Fruit fly (Drosophila melanogaster) whole organism, embryonic: Measurements from ENCODE around the gene CG12171.

Experiments
- Atf-2 ChIP-seq: fragments of 200-800 bp; sonication (Bioruptor generic); optimal IDR thresholded peaks from 2 replicates; lab custom pipeline; 2016; ENCODE audit warnings: missing biosample characterization, missing genetic modification characterization
- Bgb ChIP-seq: fragments of 200-800 bp; sonication (Bioruptor generic); IDR thresholded peaks from 2 replicates; pipeline ENCODE4 v1.3.6; 2022; ENCODE audit warnings: missing biosample characterization, missing genetic modification characterization; ENCODE audit not compliant: partially characterized antibody
- Blimp-1 ChIP-seq: fragments of 200-800 bp; sonication (Bioruptor generic); optimal IDR thresholded peaks from 3 replicates; lab custom pipeline; 2018; ENCODE audit warnings: missing biosample characterization, missing genetic modification characterization, mild to moderate bottlenecking, moderate library complexity, missing genetic modification reagents
- CG10267 ChIP-seq: fragments of 200-800 bp; sonication (Bioruptor generic); optimal IDR thresholded peaks from 2 replicates; lab custom pipeline; 2018; ENCODE audit warnings: missing biosample characterization, mild to moderate bottlenecking, missing genetic modification characterization, moderate library complexity
- CG10959 ChIP-seq: fragments of 200-800 bp; sonication (Bioruptor generic); IDR thresholded peaks from 2 replicates; pipeline ENCODE4 v1.3.6; 2022; ENCODE audit warnings: missing biosample characterization, missing genetic modification characterization
- CG12299 ChIP-seq: fragments of 200-800 bp; sonication (Bioruptor generic); optimal IDR thresholded peaks from 2 replicates; lab custom pipeline; 2018; ENCODE audit warnings: missing biosample characterization, mild to moderate bottlenecking, missing genetic modification characterization
- CG17385 ChIP-seq: fragments of 200-800 bp; sonication (Bioruptor generic); optimal IDR thresholded peaks from 3 replicates; lab custom pipeline; 2018; ENCODE audit warnings: missing biosample characterization, mild to moderate bottlenecking, missing genetic modification characterization
- CG17612 ChIP-seq: fragments of 200-800 bp; sonication (Bioruptor generic); IDR thresholded peaks from 2 replicates; pipeline ENCODE4 v1.3.6; 2022; ENCODE audit warnings: missing biosample characterization, missing genetic modification characterization
- CG18262 ChIP-seq: fragments of 200-800 bp; optimal IDR thresholded peaks from 3 replicates; lab custom pipeline; 2019; ENCODE audit warnings: missing biosample characterization, mild to moderate bottlenecking, missing genetic modification characterization, moderate library complexity
- CG2120 ChIP-seq: fragments of 200-800 bp; sonication (Bioruptor generic); optimal IDR thresholded peaks from 3 replicates; lab custom pipeline; 2016; ENCODE audit warnings: missing biosample characterization, missing genetic modification characterization
- CG31224 ChIP-seq: fragments of 200-800 bp; sonication (Bioruptor generic); IDR thresholded peaks from 2 replicates; pipeline ENCODE4 v1.3.6; 2022; ENCODE audit warnings: missing biosample characterization, missing genetic modification characterization
- CG3995 ChIP-seq: fragments of 200-800 bp; sonication (Bioruptor generic); optimal IDR thresholded peaks from 3 replicates; lab custom pipeline; 2016; ENCODE audit warnings: missing biosample characterization, missing genetic modification characterization
- CG4730 ChIP-seq: fragments of 200-800 bp; sonication (Bioruptor generic); IDR thresholded peaks from 2 replicates; pipeline ENCODE4 v1.3.6; 2022; ENCODE audit warnings: missing biosample characterization, missing genetic modification characterization
- CG7271 ChIP-seq: fragments of 200-800 bp; sonication (Bioruptor generic); optimal IDR thresholded peaks from 2 replicates; lab custom pipeline; 2018; ENCODE audit warnings: missing biosample characterization, mild to moderate bottlenecking, missing genetic modification characterization, moderate library complexity
- CG7556 ChIP-seq: fragments of 200-800 bp; sonication (Bioruptor generic); optimal IDR thresholded peaks from 2 replicates; lab custom pipeline; 2017; ENCODE audit warnings: missing biosample characterization, mild to moderate bottlenecking, missing genetic modification characterization
- CG8281 ChIP-seq: fragments of 200-800 bp; sonication (Bioruptor generic); optimal IDR thresholded peaks from 2 replicates; lab custom pipeline; 2018; ENCODE audit warnings: missing biosample characterization, mild to moderate bottlenecking, missing genetic modification characterization, moderate library complexity
- CG9215 ChIP-seq: fragments of 200-800 bp; sonication (Bioruptor generic); IDR thresholded peaks from 2 replicates; pipeline ENCODE4 v1.3.6; 2022; ENCODE audit warnings: missing biosample characterization, missing genetic modification characterization
- CG9932 ChIP-seq: fragments of 200-800 bp; sonication (Bioruptor generic); IDR thresholded peaks from 2 replicates; pipeline ENCODE4 v1.3.6; 2022; ENCODE audit warnings: missing biosample characterization, missing genetic modification characterization
- D19A ChIP-seq: fragments of 200-800 bp; optimal IDR thresholded peaks from 3 replicates; lab custom pipeline; 2019; ENCODE audit warnings: missing biosample characterization, mild to moderate bottlenecking, missing genetic modification characterization, moderate library complexity
- D19B ChIP-seq: fragments of 200-800 bp; sonication (Bioruptor generic); optimal IDR thresholded peaks from 2 replicates; lab custom pipeline; 2017; ENCODE audit warnings: missing biosample characterization, mild to moderate bottlenecking, missing genetic modification characterization
- Dp ChIP-seq: fragments of 200-800 bp; sonication (Bioruptor generic); optimal IDR thresholded peaks from 2 replicates; lab custom pipeline; 2018; ENCODE audit warnings: missing biosample characterization, mild to moderate bottlenecking, missing genetic modification characterization, moderate library complexity
- Ets97D ChIP-seq: fragments of 200-800 bp; sonication (Bioruptor generic); optimal IDR thresholded peaks from 3 replicates; lab custom pipeline; 2016; ENCODE audit warnings: missing biosample characterization, missing genetic modification characterization
- Fer3 ChIP-seq: fragments of 200-800 bp; sonication (Bioruptor generic); optimal IDR thresholded peaks from 2 replicates; lab custom pipeline; 2018; ENCODE audit warnings: missing biosample characterization, mild to moderate bottlenecking, missing genetic modification characterization, moderate library complexity
- HLH3B ChIP-seq: fragments of 200-800 bp; sonication (Bioruptor generic); IDR thresholded peaks from 2 replicates; pipeline ENCODE4 v1.3.6; 2022; ENCODE audit warnings: missing biosample characterization, missing genetic modification characterization
- Ptx1 ChIP-seq: fragments of 200-800 bp; sonication (Bioruptor generic); IDR thresholded peaks from 2 replicates; pipeline ENCODE4 v1.3.6; 2022; ENCODE audit warnings: missing biosample characterization, missing genetic modification characterization
- Rfx ChIP-seq: fragments of 200-800 bp; sonication (Bioruptor generic); IDR thresholded peaks from 2 replicates; pipeline ENCODE4 v1.3.6; 2022; ENCODE audit warnings: missing biosample characterization, missing genetic modification characterization
- Sin3A ChIP-seq: fragments of >200 bp; optimal IDR thresholded peaks from 2 replicates; lab custom pipeline; 2018
- Six4 ChIP-seq: fragments of 200-800 bp; sonication (Bioruptor generic); optimal IDR thresholded peaks from 2 replicates; lab custom pipeline; 2016; ENCODE audit warnings: missing biosample characterization, missing genetic modification characterization
- Stat92E ChIP-seq, 3 experiments: fragments of >200 bp in 2 of 3; fragments of 200-800 bp in 1 of 3; sonication (Bioruptor generic) in 1 of 3; optimal IDR thresholded peaks; 2 replicates each; lab custom pipeline; 2017 to 2019; ENCODE audit warnings: missing biosample characterization in 3 of 3, missing genetic modification characterization in 3 of 3, mild to moderate bottlenecking in 1 of 3, moderate library complexity in 1 of 3
- Xrp1 ChIP-seq: fragments of 200-800 bp; sonication (Bioruptor generic); IDR thresholded peaks from 2 replicates; pipeline ENCODE4 v1.3.6; 2022; ENCODE audit warnings: missing biosample characterization, missing genetic modification characterization
- cato ChIP-seq: fragments of 200-800 bp; sonication (Bioruptor generic); optimal IDR thresholded peaks from 2 replicates; lab custom pipeline; 2016; ENCODE audit warnings: missing biosample characterization, missing genetic modification characterization, borderline replicate concordance
- crol ChIP-seq: fragments of 200-800 bp; sonication (Bioruptor generic); IDR thresholded peaks from 2 replicates; pipeline ENCODE4 v1.3.6; 2022; ENCODE audit warnings: missing biosample characterization, missing genetic modification characterization
- dati ChIP-seq: fragments of 200-800 bp; sonication (Bioruptor generic); IDR thresholded peaks from 2 replicates; pipeline ENCODE4 v1.3.6; 2022; ENCODE audit warnings: missing biosample characterization, missing genetic modification characterization
- dysf ChIP-seq: fragments of 200-800 bp; sonication (Bioruptor generic); IDR thresholded peaks from 3 replicates; pipeline ENCODE4 v1.3.6; 2022; ENCODE audit warnings: missing biosample characterization, missing genetic modification characterization
- gcm2 ChIP-seq: fragments of 200-800 bp; sonication (Bioruptor generic); optimal IDR thresholded peaks from 2 replicates; lab custom pipeline; 2016; ENCODE audit warnings: missing biosample characterization, missing genetic modification characterization
- gsb ChIP-seq: fragments of 200-800 bp; sonication (Bioruptor generic); IDR thresholded peaks from 2 replicates; pipeline ENCODE4 v1.3.6; 2022; ENCODE audit warnings: missing biosample characterization, missing genetic modification characterization
- gsb-n ChIP-seq: fragments of 200-800 bp; sonication (Bioruptor generic); optimal IDR thresholded peaks from 3 replicates; lab custom pipeline; 2018; ENCODE audit warnings: missing biosample characterization, mild to moderate bottlenecking, missing genetic modification characterization
- jigr1 ChIP-seq: fragments of 200-800 bp; sonication (Bioruptor generic); IDR thresholded peaks from 3 replicates; pipeline ENCODE4 v1.3.6; 2022; ENCODE audit warnings: missing biosample characterization, missing genetic modification characterization
- lmd ChIP-seq: fragments of 200-800 bp; sonication (Bioruptor generic); IDR thresholded peaks from 2 replicates; pipeline ENCODE4 v1.3.6; 2022; ENCODE audit warnings: missing biosample characterization, missing genetic modification characterization
- otp ChIP-seq: fragments of 200-800 bp; sonication (Bioruptor generic); IDR thresholded peaks from 3 replicates; pipeline ENCODE4, ENCODE4 v1.3.6; 2022; ENCODE audit warnings: missing biosample characterization, missing genetic modification characterization
- pho ChIP-seq: fragments of 200-800 bp; sonication (Bioruptor generic); optimal IDR thresholded peaks from 2 replicates; lab custom pipeline; 2016; ENCODE audit warnings: missing biosample characterization, missing genetic modification characterization
- psq ChIP-seq: fragments of 200-800 bp; sonication (Bioruptor generic); optimal IDR thresholded peaks from 2 replicates; lab custom pipeline; 2017; ENCODE audit warnings: missing biosample characterization, missing genetic modification characterization
- repo ChIP-seq: fragments of 200-800 bp; sonication (Bioruptor generic); optimal IDR thresholded peaks from 2 replicates; lab custom pipeline; 2016; ENCODE audit warnings: missing biosample characterization, missing genetic modification characterization
- rib ChIP-seq: fragments of 200-800 bp; sonication (Bioruptor generic); IDR thresholded peaks from 2 replicates; pipeline ENCODE4 v1.3.6; 2022; ENCODE audit warnings: missing biosample characterization, missing genetic modification characterization
- ro ChIP-seq: fragments of 200-800 bp; sonication (Bioruptor generic); IDR thresholded peaks from 2 replicates; pipeline ENCODE4 v1.3.6; 2022; ENCODE audit warnings: missing biosample characterization, missing genetic modification characterization
- row ChIP-seq: fragments of 200-800 bp; sonication (Bioruptor generic); IDR thresholded peaks from 3 replicates; pipeline ENCODE4 v1.3.6; 2022; ENCODE audit warnings: missing biosample characterization, missing genetic modification characterization
- scrt ChIP-seq: fragments of 200-800 bp; sonication (Bioruptor generic); optimal IDR thresholded peaks from 2 replicates; lab custom pipeline; 2018; ENCODE audit warnings: missing biosample characterization, mild to moderate bottlenecking, missing genetic modification characterization, moderate library complexity
- slbo ChIP-seq: fragments of 200-800 bp; sonication (Bioruptor generic); IDR thresholded peaks from 2 replicates; pipeline ENCODE4 v1.3.6; 2022; ENCODE audit warnings: missing biosample characterization, missing genetic modification characterization
- so ChIP-seq: fragments of 200-800 bp; sonication (Bioruptor generic); IDR thresholded peaks from 3 replicates; pipeline ENCODE4 v1.3.6; 2022; ENCODE audit warnings: missing biosample characterization, missing genetic modification characterization
- tio ChIP-seq: fragments of 200-800 bp; sonication (Bioruptor generic); optimal IDR thresholded peaks from 2 replicates; lab custom pipeline; 2017; ENCODE audit warnings: missing biosample characterization, missing genetic modification characterization, inconsistent platforms
- vfl ChIP-seq: fragments of 200-800 bp; sonication (Bioruptor generic); optimal IDR thresholded peaks from 2 replicates; lab custom pipeline; 2016; ENCODE audit warnings: missing biosample characterization, missing genetic modification characterization
- vnd ChIP-seq: fragments of 200-800 bp; sonication (Bioruptor generic); IDR thresholded peaks from 3 replicates; pipeline ENCODE4 v1.3.6; 2022; ENCODE audit warnings: missing biosample characterization, missing genetic modification characterization; ENCODE audit not compliant: partially characterized antibody

Gene CG12171

dm6 chr3R:5606477-5606876 is 26.9 kb upstream of the CG12171 start, which contains the start of gene asl (continued):
- TF ChIP-seq Ptx1 (GFP tag; lab: Robert Waterston, UW) (peak; percentile 65), HLH3B (GFP tag; lab: Robert Waterston, UW) (no peak), lmd (peak; percentile 67), crol (GFP tag; lab: Robert Waterston, UW) (no peak), CG2120 (GFP tag; lab: Kevin White, UChicago) (peak; percentile 71), gsb (GFP tag; lab: Robert Waterston, UW) (no peak), Ets97D (GFP tag; lab: Kevin White, UChicago) (peak; percentile 66), rib (GFP tag; lab: Robert Waterston, UW) (peak; percentile 19; the same call in 1 of the 2 replicates), Dp (peak; percentile 84), dysf (peak; percentile 76), gcm2 (GFP tag; lab: Kevin White, UChicago) (no peak), CG31224 (GFP tag; lab: Robert Waterston, UW) (peak; percentile 42; the same call in 1 of the 2 replicates), D19A (tag; lab: Kevin White, UChicago) (peak; percentile 60), jigr1 (GFP tag; lab: Robert Waterston, UW) (no peak), dati (GFP tag; lab: Robert Waterston, UW) (0 out of 2 replicates have a peak, but pooled peaks have one; percentile 25), row (GFP tag; lab: Robert Waterston, UW) (peak; percentile 87), so (GFP tag; lab: Robert Waterston, UW) (no peak), CG7556 (GFP tag; lab: Kevin White, UChicago) (peak; percentile 33), psq (GFP tag; lab: Kevin White, UChicago) (peak; percentile 14), CG12299 (tag; lab: Kevin White, UChicago) (peak; percentile 50), CG7271 (tag; lab: Kevin White, UChicago) (no peak), Rfx (GFP tag; lab: Robert Waterston, UW) (peak; percentile 79), Stat92E (GFP tag; optimal IDR thresholded peaks at IDR 0.05; lab: Kevin White, UChicago) (no peak), CG3995 (GFP tag; lab: Kevin White, UChicago) (peak; percentile 53), Atf-2 (peak; percentile 32), CG17385 (GFP tag; lab: Kevin White, UChicago) (peak; percentile 99), Sin3A (lab: Kevin White, UChicago) (peak; percentile 74), vnd (GFP tag; lab: Robert Waterston, UW) (no peak), Fer3 (tag; lab: Kevin White, UChicago) (peak; percentile 60), CG8281 (no peak), CG10959 (GFP tag; lab: Robert Waterston, UW) (no peak), Xrp1 (GFP tag; lab: Robert Waterston, UW) (peak; percentile 56), tio (GFP tag; lab: Kevin White, UChicago) (no peak), CG18262 (tag; lab: Kevin White, UChicago) (peak; percentile 61), repo (peak; percentile 20), CG10267 (tag; lab: Kevin White, UChicago) (peak; percentile 80), CG9932 (GFP tag; lab: Robert Waterston, UW) (peak; percentile 56), CG9215 (GFP tag; lab: Robert Waterston, UW) (peak; percentile 26; the same call in 1 of the 2 replicates), D19B (GFP tag; lab: Kevin White, UChicago) (no peak), ro (GFP tag; lab: Robert Waterston, UW) (no peak), Six4 (GFP tag; lab: Kevin White, UChicago) (no peak), scrt (no peak), Bgb (GFP tag; lab: Robert Waterston, UW) (peak; percentile 44; the same call in 1 of the 2 replicates), otp (GFP tag; lab: Robert Waterston, UW) (0 out of 3 replicates have a peak, but pooled peaks have one; percentile 33), CG4730 (GFP tag; lab: Robert Waterston, UW) (0 out of 2 replicates have a peak, but pooled peaks have one; percentile 6), CG17612 (GFP tag; lab: Robert Waterston, UW) (no peak), slbo (peak; percentile 62), Blimp-1 (GFP tag; lab: Kevin White, UChicago) (no peak), cato (no peak), vfl (GFP tag; lab: Kevin White, UChicago) (peak; percentile 16), gsb-n (tag; lab: Kevin White, UChicago) (no peak), pho (GFP tag; lab: Kevin White, UChicago) (peak; percentile 33)
